Worm (Caenorhabditis elegans) whole organism, L4 larva: ENCODE results near the gene his-6.

Experiments used
- F44E2.7 ChIP-seq: fragments of 200-800 bp; sonication (Bioruptor generic); IDR thresholded peaks from 2 replicates; pipeline ENCODE4 v2.1.2; 2022; ENCODE audit warnings: missing genetic modification characterization, missing compliant biosample characterization
- aly-2 ChIP-seq: sonication (generic microtip); optimal IDR thresholded peaks from 2 replicates; lab custom pipeline; 2018; ENCODE audit warnings: missing biosample characterization, missing genetic modification characterization
- ceh-62 ChIP-seq: sonication (generic microtip); optimal IDR thresholded peaks from 2 replicates; lab custom pipeline; 2017; ENCODE audit warnings: missing biosample characterization, missing genetic modification characterization
- ceh-82 ChIP-seq: sonication (generic microtip); optimal IDR thresholded peaks from 2 replicates; lab custom pipeline; 2017; ENCODE audit warnings: missing biosample characterization, missing genetic modification characterization
- daf-12 ChIP-seq: fragments of 150-350 bp; optimal IDR thresholded peaks from 2 replicates; lab custom pipeline; 2014; ENCODE audit warnings: missing biosample characterization, missing genetic modification reagents, missing genetic modification characterization
- dpl-1 ChIP-seq: fragments of 150-350 bp; optimal IDR thresholded peaks from 2 replicates; lab custom pipeline; 2014; ENCODE audit warnings: missing biosample characterization, missing genetic modification reagents, missing genetic modification characterization
- duxl-1 ChIP-seq: sonication (generic microtip); optimal IDR thresholded peaks from 2 replicates; lab custom pipeline; 2016; ENCODE audit warnings: mild to moderate bottlenecking, missing genetic modification characterization, moderate library complexity, missing compliant biosample characterization; ENCODE audit not compliant: poor library complexity
- lin-1 ChIP-seq: fragments of 200-800 bp; sonication (Bioruptor generic); IDR thresholded peaks from 2 replicates; pipeline ENCODE4 v1.3.6; 2022; ENCODE audit warnings: missing genetic modification reagents, missing genetic modification characterization, missing compliant biosample characterization
- lin-13 ChIP-seq: fragments of 150-350 bp; optimal IDR thresholded peaks from 2 replicates; lab custom pipeline; 2014; ENCODE audit warnings: missing biosample characterization, missing genetic modification reagents, missing genetic modification characterization
- nhr-11 ChIP-seq: fragments of 150-350 bp; optimal IDR thresholded peaks from 2 replicates; lab custom pipeline; 2014; ENCODE audit warnings: missing biosample characterization, missing genetic modification characterization
- nhr-76 ChIP-seq: fragments of 150-350 bp; optimal IDR thresholded peaks from 2 replicates; lab custom pipeline; 2014; ENCODE audit warnings: missing biosample characterization, missing genetic modification characterization
- unc-39 ChIP-seq: sonication (generic microtip); optimal IDR thresholded peaks from 2 replicates; lab custom pipeline; 2017; ENCODE audit warnings: missing biosample characterization, missing genetic modification characterization
- ztf-7 ChIP-seq: fragments of 150-350 bp; optimal IDR thresholded peaks from 2 replicates; lab custom pipeline; 2014; ENCODE audit warnings: missing biosample characterization, missing genetic modification characterization

- TF ChIP-seq ceh-82 (tag; lab: Kevin White, UChicago) = no peak
- TF ChIP-seq lin-13 (GFP tag; lab: Kevin White, UChicago) = no peak
- TF ChIP-seq unc-39 = no peak
- no peak for TF ChIP-seq lin-1
- TF ChIP-seq aly-2 = no peak
- no peak for TF ChIP-seq ztf-7 (tag; lab: Kevin White, UChicago)
- TF ChIP-seq nhr-76 (tag; lab: Kevin White, UChicago) = no peak
- TF ChIP-seq F44E2.7 = no peak
- no peak for TF ChIP-seq daf-12 (tag; lab: Kevin White, UChicago)
- TF ChIP-seq duxl-1 (tag; lab: Kevin White, UChicago) = no peak
- no peak for TF ChIP-seq nhr-11 (tag; lab: Kevin White, UChicago)
- TF ChIP-seq ceh-62 (tag; lab: Kevin White, UChicago) = no peak
- no peak for TF ChIP-seq dpl-1 (GFP tag; lab: Kevin White, UChicago)
Measured at ce11 chrV:8533916-8534315, 861 bp downstream of the his-6 start.
